Worm (Caenorhabditis elegans) whole organism, L4 larva: ENCODE data around the gene T27A10.5.

Experiments
- F10B5.3 ChIP-seq: sonication (generic microtip); optimal IDR thresholded peaks from 2 replicates; lab custom pipeline; 2016; ENCODE audit warnings: mild to moderate bottlenecking, missing genetic modification characterization, missing compliant biosample characterization
- F37D6.2 ChIP-seq: sonication (generic microtip); optimal IDR thresholded peaks from 2 replicates; lab custom pipeline; 2016; ENCODE audit warnings: mild to moderate bottlenecking, missing genetic modification characterization, missing compliant biosample characterization
- F49E8.2 ChIP-seq: sonication (generic microtip); optimal IDR thresholded peaks from 2 replicates; lab custom pipeline; 2016; ENCODE audit warnings: missing compliant biosample characterization, mild to moderate bottlenecking, missing genetic modification characterization, borderline replicate concordance
- Y105C5A.15 ChIP-seq: fragments of 200-800 bp; sonication (Bioruptor generic); IDR thresholded peaks from 2 replicates; pipeline ENCODE4 v1.3.6; 2022; ENCODE audit warnings: missing genetic modification characterization, missing compliant biosample characterization
- Y5F2A.4 ChIP-seq: fragments of 200-800 bp; sonication (Bioruptor generic); optimal IDR thresholded peaks from 2 replicates; lab custom pipeline; 2018; ENCODE audit warnings: mild to moderate bottlenecking, missing genetic modification characterization, missing compliant biosample characterization
- aha-1 ChIP-seq: fragments of 150-350 bp; peaks from one replicate; lab custom pipeline; 2014; ENCODE audit warnings: missing biosample characterization, missing genetic modification characterization
- ama-1 ChIP-seq: fragments of 150-350 bp; optimal IDR thresholded peaks from 2 replicates; lab custom pipeline; 2014; ENCODE audit warnings: inconsistent platforms, mixed read lengths
- ceh-28 ChIP-seq: fragments of 150-350 bp; optimal IDR thresholded peaks from 2 replicates; lab custom pipeline; 2014; ENCODE audit warnings: missing biosample characterization, missing genetic modification reagents, missing genetic modification characterization
- daf-16 ChIP-seq, 3 experiments: sonication (generic microtip); optimal IDR thresholded peaks; 2 replicates each; lab custom pipeline; 2016 to 2017; ENCODE audit warnings: missing genetic modification characterization in 3 of 3, missing genetic modification reagents in 3 of 3, mild to moderate bottlenecking in 2 of 3, missing compliant biosample characterization in 2 of 3, missing biosample characterization in 1 of 3, moderate library complexity in 1 of 3
- daf-8 ChIP-seq: fragments of 200-800 bp; sonication (Bioruptor generic); IDR thresholded peaks from 2 replicates; pipeline ENCODE4 v1.3.6; 2022; ENCODE audit warnings: missing genetic modification characterization, missing compliant biosample characterization
- dmd-6 ChIP-seq: fragments of 200-800 bp; sonication (Bioruptor generic); IDR thresholded peaks from 2 replicates; pipeline ENCODE4 v1.3.6; 2022; ENCODE audit warnings: missing genetic modification reagents, missing genetic modification characterization, missing compliant biosample characterization
- dve-1 ChIP-seq: sonication (generic microtip); optimal IDR thresholded peaks from 2 replicates; lab custom pipeline; 2017; ENCODE audit warnings: antibody characterized with exemption, mild to moderate bottlenecking, missing genetic modification characterization, missing compliant biosample characterization; ENCODE audit not compliant: insufficient read depth
- gei-8 ChIP-seq: fragments of 200-800 bp; sonication (Bioruptor generic); optimal IDR thresholded peaks from 2 replicates; lab custom pipeline; 2018; ENCODE audit warnings: mild to moderate bottlenecking, missing genetic modification characterization, missing compliant biosample characterization
- hlh-11 ChIP-seq: fragments of 200-800 bp; sonication (Bioruptor generic); optimal IDR thresholded peaks from 2 replicates; lab custom pipeline; 2018; ENCODE audit warnings: mild to moderate bottlenecking, missing genetic modification characterization, missing compliant biosample characterization
- hlh-30 ChIP-seq: sonication (generic microtip); optimal IDR thresholded peaks from 2 replicates; lab custom pipeline; 2017; ENCODE audit warnings: antibody characterized with exemption, mild to moderate bottlenecking, missing genetic modification characterization, missing compliant biosample characterization; ENCODE audit not compliant: insufficient read depth
- jun-1 ChIP-seq: fragments of 150-350 bp; optimal IDR thresholded peaks from 2 replicates; lab custom pipeline; 2014; ENCODE audit warnings: missing biosample characterization, missing genetic modification reagents, missing genetic modification characterization
- lim-7 ChIP-seq: fragments of 200-800 bp; sonication (Bioruptor generic); IDR thresholded peaks from 2 replicates; pipeline ENCODE4 v1.3.6; 2022; ENCODE audit warnings: missing genetic modification characterization, missing compliant biosample characterization
- lin-13 ChIP-seq: fragments of 150-350 bp; optimal IDR thresholded peaks from 2 replicates; lab custom pipeline; 2014; ENCODE audit warnings: missing biosample characterization, missing genetic modification reagents, missing genetic modification characterization
- lin-15B ChIP-seq: fragments of 150-350 bp; sonication (generic microtip); optimal IDR thresholded peaks from 3 replicates; lab custom pipeline; 2014; ENCODE audit warnings: missing biosample characterization, missing genetic modification characterization
- lin-29 ChIP-seq: fragments of 200-800 bp; sonication (Bioruptor generic); IDR thresholded peaks from 2 replicates; pipeline ENCODE4 v1.3.6; 2022; ENCODE audit warnings: missing genetic modification reagents, missing genetic modification characterization, missing compliant biosample characterization
- lin-38 ChIP-seq: fragments of 200-800 bp; sonication (Bioruptor generic); IDR thresholded peaks from 2 replicates; pipeline ENCODE4 v1.3.6; 2022; ENCODE audit warnings: missing genetic modification reagents, missing genetic modification characterization, missing compliant biosample characterization
- lir-3 ChIP-seq: sonication (generic microtip); optimal IDR thresholded peaks from 2 replicates; lab custom pipeline; 2016; ENCODE audit warnings: mild to moderate bottlenecking, missing genetic modification characterization, missing compliant biosample characterization
- lsy-2 ChIP-seq, 2 experiments: fragments of 150-350 bp in 1 of 2; sonication (generic microtip) in 1 of 2; optimal IDR thresholded peaks; 2 replicates each; lab custom pipeline; 2014 to 2017; ENCODE audit warnings: missing biosample characterization in 2 of 2, missing genetic modification characterization in 2 of 2
- madf-9 ChIP-seq: fragments of 200-800 bp; sonication (Bioruptor generic); conservative IDR thresholded peaks from 2 replicates; pipeline ENCODE4 v1.3.6; 2022; ENCODE audit warnings: missing genetic modification reagents, missing genetic modification characterization, missing compliant biosample characterization
- mdl-1 ChIP-seq, 2 experiments: fragments of 150-350 bp in 1 of 2; sonication (generic microtip) in 1 of 2; optimal IDR thresholded peaks; 2 replicates each; lab custom pipeline; 2014 to 2017; ENCODE audit warnings: missing biosample characterization in 2 of 2, missing genetic modification characterization in 2 of 2
- mep-1 ChIP-seq: fragments of 150-350 bp; sonication (generic microtip); optimal IDR thresholded peaks from 3 replicates; lab custom pipeline; 2014; ENCODE audit warnings: missing biosample characterization, missing genetic modification characterization
- mxl-2 ChIP-seq: fragments of 200-800 bp; sonication (Bioruptor generic); conservative IDR thresholded peaks from 2 replicates; pipeline ENCODE4 v1.3.6; 2022; ENCODE audit warnings: missing genetic modification reagents, missing genetic modification characterization, missing compliant biosample characterization
- mxl-3 ChIP-seq: fragments of 200-800 bp; sonication (Bioruptor generic); optimal IDR thresholded peaks from 2 replicates; lab custom pipeline; 2018; ENCODE audit warnings: mild to moderate bottlenecking, missing genetic modification characterization, missing compliant biosample characterization
- nhr-10 ChIP-seq: fragments of 150-350 bp; optimal IDR thresholded peaks from 2 replicates; lab custom pipeline; 2014; ENCODE audit warnings: missing biosample characterization, missing genetic modification characterization
- nhr-25 ChIP-seq: sonication (generic microtip); optimal IDR thresholded peaks from 2 replicates; lab custom pipeline; 2017; ENCODE audit warnings: missing genetic modification characterization, mild to moderate bottlenecking, missing compliant biosample characterization, antibody characterized with exemption, moderate library complexity, borderline replicate concordance; ENCODE audit not compliant: insufficient read depth
- nhr-28 ChIP-seq: fragments of 150-350 bp; optimal IDR thresholded peaks from 2 replicates; lab custom pipeline; 2014; ENCODE audit warnings: missing biosample characterization, missing genetic modification characterization
- nhr-42 ChIP-seq: fragments of 200-800 bp; sonication (Bioruptor generic); IDR thresholded peaks from 2 replicates; pipeline ENCODE4 v1.3.6; 2022; ENCODE audit warnings: missing genetic modification characterization, missing compliant biosample characterization
- nhr-48 ChIP-seq: sonication (generic microtip); optimal IDR thresholded peaks from 2 replicates; lab custom pipeline; 2016; ENCODE audit warnings: mild to moderate bottlenecking, missing genetic modification characterization, missing compliant biosample characterization
- nhr-6 ChIP-seq: fragments of 150-350 bp; optimal IDR thresholded peaks from 2 replicates; lab custom pipeline; 2014; ENCODE audit warnings: missing biosample characterization, missing genetic modification characterization
- nhr-77 ChIP-seq: fragments of 150-350 bp; optimal IDR thresholded peaks from 2 replicates; lab custom pipeline; 2014; ENCODE audit warnings: missing biosample characterization, missing genetic modification characterization
- php-3 ChIP-seq: fragments of 200-800 bp; sonication (Bioruptor generic); IDR thresholded peaks from 2 replicates; pipeline ENCODE4 v1.3.6; 2022; ENCODE audit warnings: missing genetic modification reagents, missing genetic modification characterization, missing compliant biosample characterization
- pqm-1 ChIP-seq: sonication (generic microtip); optimal IDR thresholded peaks from 2 replicates; lab custom pipeline; 2017; ENCODE audit warnings: missing biosample characterization, missing genetic modification characterization
- set-16 ChIP-seq: fragments of 200-800 bp; sonication (Bioruptor generic); IDR thresholded peaks from 2 replicates; pipeline ENCODE4 v1.3.6; 2022; ENCODE audit warnings: missing genetic modification reagents, missing genetic modification characterization, missing compliant biosample characterization
- skn-1 ChIP-seq: fragments of 150-350 bp; optimal IDR thresholded peaks from 2 replicates; lab custom pipeline; 2014; ENCODE audit warnings: missing biosample characterization, missing genetic modification characterization
- snpc-4 ChIP-seq: fragments of 150-350 bp; optimal IDR thresholded peaks from 2 replicates; lab custom pipeline; 2014; ENCODE audit warnings: missing biosample characterization, missing genetic modification characterization
- spr-1 ChIP-seq: sonication (generic microtip); optimal IDR thresholded peaks from 2 replicates; lab custom pipeline; 2016; ENCODE audit warnings: mild to moderate bottlenecking, missing genetic modification characterization, missing compliant biosample characterization
- unc-62 ChIP-seq, 3 experiments: fragments of 150-350 bp in 1 of 3; sonication (generic microtip); optimal IDR thresholded peaks in 2 of 3; peaks in 1 of 3; 1 replicate in 1 of 3; 2 replicates in 2 of 3; lab custom pipeline; 2014 to 2017; ENCODE audit warnings: missing biosample characterization in 3 of 3, missing genetic modification characterization in 3 of 3, missing genetic modification reagents in 3 of 3, missing genotype in 1 of 3
- vab-7 ChIP-seq: fragments of 200-800 bp; sonication (Bioruptor generic); IDR thresholded peaks from 2 replicates; pipeline ENCODE4 v1.3.6; 2022; ENCODE audit warnings: missing genetic modification reagents, missing genetic modification characterization, missing compliant biosample characterization
- zag-1 ChIP-seq: fragments of 150-350 bp; optimal IDR thresholded peaks from 2 replicates; lab custom pipeline; 2014; ENCODE audit warnings: missing biosample characterization, missing genetic modification characterization
- zip-2 ChIP-seq: fragments of 150-350 bp; optimal IDR thresholded peaks from 2 replicates; lab custom pipeline; 2014; ENCODE audit warnings: missing biosample characterization, missing genetic modification characterization
- ztf-7 ChIP-seq: fragments of 150-350 bp; optimal IDR thresholded peaks from 2 replicates; lab custom pipeline; 2014; ENCODE audit warnings: missing biosample characterization, missing genetic modification characterization

Gene T27A10.5

ce11 chrX:3613665-3614064, 40.3 kb upstream of the T27A10.5 start (continued):
- TF ChIP-seq gei-8 (GFP tag; lab: Kevin White, UChicago): no peak
- TF ChIP-seq set-16 (GFP tag; lab: Robert Waterston, UW): no peak
- TF ChIP-seq, all 104 proteins: peak for 9

DNA sequence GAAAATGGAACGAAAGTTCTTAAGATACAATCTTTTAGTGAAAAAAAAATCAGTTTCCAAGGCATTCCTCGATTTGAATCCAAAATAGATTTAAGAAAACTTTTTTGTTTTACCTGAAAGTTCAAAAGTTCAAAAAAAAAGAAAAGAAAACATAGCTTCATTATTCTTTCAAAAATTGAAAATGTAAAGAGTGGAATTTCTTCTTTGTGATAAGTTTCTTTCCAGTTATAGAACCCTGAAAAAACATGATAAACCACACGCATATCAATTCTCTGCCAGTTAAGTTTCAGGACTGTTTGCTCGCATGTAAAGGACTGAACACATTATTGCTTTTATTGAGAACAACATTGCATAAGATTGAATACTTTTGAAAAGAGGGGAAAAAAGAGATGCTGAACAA, 38.4 kb upstream of the T27A10.5 start:
- TF ChIP-seq Y105C5A.15: no peak
- TF ChIP-seq pqm-1 (tag; lab: Kevin White, UChicago): peak; percentile 41
- peak in 1 of 2 experiments; percentile 91 for TF ChIP-seq unc-62 (GFP tag; optimal IDR thresholded peaks at IDR 0.05 in 1 of 2; lab: Kevin White, UChicago)
- TF ChIP-seq unc-62 (tag; optimal IDR thresholded peaks at IDR 0.05; lab: Kevin White, UChicago): no peak
- TF ChIP-seq daf-16 (GFP tag; optimal IDR thresholded peaks at IDR 0.05; lab: Kevin White, UChicago): no peak
- peak; percentile 15 for TF ChIP-seq daf-16 (tag; optimal IDR thresholded peaks at IDR 0.05; lab: Kevin White, UChicago)
- TF ChIP-seq, all 104 proteins: peak for 3

DNA sequence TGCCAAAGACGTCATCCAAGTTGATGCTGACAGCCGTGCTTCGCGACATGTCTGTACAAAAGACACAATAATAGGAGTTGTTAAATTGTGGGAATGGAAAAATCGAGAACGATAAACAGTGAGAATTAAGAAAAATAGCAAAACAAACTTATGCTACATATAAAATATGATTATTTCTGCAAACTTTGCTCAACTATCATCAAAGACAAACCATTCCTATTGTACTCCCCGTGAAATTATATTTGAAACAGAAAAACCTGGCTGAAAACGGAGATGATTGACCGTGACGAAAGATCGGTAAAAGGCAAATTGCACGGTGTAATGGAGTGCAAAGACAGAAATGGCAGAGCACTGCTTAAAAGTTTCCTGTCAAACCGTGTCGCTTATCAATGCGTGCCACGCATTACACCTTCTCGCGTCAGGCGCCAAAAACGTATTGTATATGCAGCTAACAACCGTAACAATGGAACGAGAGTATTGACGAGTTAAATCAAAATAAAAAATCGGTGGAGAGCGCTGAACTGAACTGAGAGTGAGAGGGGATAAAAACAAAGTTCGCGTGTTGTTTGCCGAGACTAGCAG, 37.8 kb upstream of the T27A10.5 start, which contains the start of gene C18B2.5:
TSS of gene C18B2.5 (minus strand) at position 51 of the 582 bp plus-strand sequence.
- TF ChIP-seq snpc-4 (tag; lab: Kevin White, UChicago) (no peak), lin-13 (GFP tag; lab: Kevin White, UChicago) (no peak), php-3 (GFP tag; lab: Robert Waterston, UW) (no peak), lim-7 (no peak), madf-9 (no peak), dve-1 (tag; lab: Kevin White, UChicago) (peak; percentile 33), mdl-1 (tag; optimal IDR thresholded peaks at IDR 0.05; lab: Kevin White, UChicago) (no peak), skn-1 (no peak), mxl-2 (GFP tag; lab: Robert Waterston, UW) (no peak), nhr-42 (GFP tag; lab: Robert Waterston, UW) (no peak), lin-15B (tag; lab: Kevin White, UChicago) (no peak), vab-7 (GFP tag; lab: Robert Waterston, UW) (no peak), Y5F2A.4 (GFP tag; lab: Kevin White, UChicago) (no peak), nhr-10 (tag; lab: Kevin White, UChicago) (no peak), daf-16 (GFP tag; optimal IDR thresholded peaks at IDR 0.05; lab: Kevin White, UChicago) (no peak), daf-16 (tag; optimal IDR thresholded peaks at IDR 0.05; lab: Kevin White, UChicago) (peak; percentile 47), hlh-11 (tag; lab: Kevin White, UChicago) (peak; percentile 66), ceh-28 (tag; lab: Kevin White, UChicago) (no peak), F10B5.3 (tag; lab: Kevin White, UChicago) (no peak), spr-1 (tag; lab: Kevin White, UChicago) (no peak), nhr-25 (tag; lab: Kevin White, UChicago) (no peak), nhr-77 (tag; lab: Kevin White, UChicago) (peak; percentile 64), pqm-1 (tag; lab: Kevin White, UChicago) (peak; percentile 87), F49E8.2 (no peak), ama-1 (lab: Kevin White, UChicago) (no peak), jun-1 (tag; lab: Kevin White, UChicago) (no peak), hlh-30 (tag; lab: Kevin White, UChicago) (peak; percentile 65), ztf-7 (no peak), nhr-48 (no peak), gei-8 (GFP tag; lab: Kevin White, UChicago) (no peak), zip-2 (tag; lab: Kevin White, UChicago) (no peak), lin-29 (GFP tag; lab: Robert Waterston, UW) (no peak), dmd-6 (GFP tag; lab: Robert Waterston, UW) (peak; percentile 73), mxl-3 (peak; percentile 10), zag-1 (no peak), F37D6.2 (no peak), daf-8 (GFP tag; lab: Robert Waterston, UW) (no peak), nhr-28 (tag; lab: Kevin White, UChicago) (peak; percentile 74), aha-1 (no peak), lin-38 (GFP tag; lab: Robert Waterston, UW) (no peak), lir-3 (tag; lab: Kevin White, UChicago) (no peak), mep-1 (tag; lab: Kevin White, UChicago) (peak; percentile 21), set-16 (GFP tag; lab: Robert Waterston, UW) (no peak), lsy-2 (tag; optimal IDR thresholded peaks at IDR 0.05; lab: Kevin White, UChicago) (no peak), nhr-6 (tag; lab: Kevin White, UChicago) (no peak)
